Worm (Caenorhabditis elegans) whole organism, midembryonic: ENCODE measurements around the gene wrb-1.
A peak's percentile ranks its signal among the peaks of the same experiment; 100 is the strongest.

Experiments
- T22C8.4 ChIP-seq: fragments of 200-800 bp; sonication (Bioruptor generic); IDR thresholded peaks from 2 replicates; pipeline ENCODE4 v1.3.6; 2022; ENCODE audit warnings: missing genetic modification characterization, missing compliant biosample characterization
- cog-1 ChIP-seq: sonication (generic microtip); optimal IDR thresholded peaks from 2 replicates; lab custom pipeline; 2016; ENCODE audit warnings: missing genetic modification characterization, missing compliant biosample characterization
- flt-1 ChIP-seq: fragments of 200-800 bp; sonication (Bioruptor generic); IDR thresholded peaks from 2 replicates; pipeline ENCODE4 v1.3.6; 2022; ENCODE audit warnings: missing genetic modification characterization, missing compliant biosample characterization
- klf-2 ChIP-seq: fragments of 200-800 bp; sonication (Bioruptor generic); conservative IDR thresholded peaks from 2 replicates; pipeline ENCODE4 v1.3.6; 2022; ENCODE audit warnings: missing genetic modification reagents, missing genetic modification characterization, missing compliant biosample characterization
- med-1 ChIP-seq: sonication (generic microtip); optimal IDR thresholded peaks from 2 replicates; lab custom pipeline; 2017; ENCODE audit warnings: missing genetic modification characterization, mild to moderate bottlenecking, missing compliant biosample characterization, antibody characterized with exemption, missing genetic modification reagents; ENCODE audit not compliant: insufficient read depth
- ref-1 ChIP-seq: fragments of 200-800 bp; sonication (Bioruptor generic); conservative IDR thresholded peaks from 2 replicates; pipeline ENCODE4 v1.3.6; 2022; ENCODE audit warnings: missing genetic modification reagents, missing genetic modification characterization, missing compliant biosample characterization
- tab-1 ChIP-seq: fragments of 200-800 bp; sonication (Bioruptor generic); IDR thresholded peaks from 2 replicates; pipeline ENCODE4 v1.3.6; 2022; ENCODE audit warnings: missing genetic modification characterization, missing compliant biosample characterization
- ztf-23 ChIP-seq: fragments of 200-800 bp; sonication (Bioruptor generic); IDR thresholded peaks from 2 replicates; pipeline ENCODE4 v1.3.6; 2022; ENCODE audit warnings: missing genetic modification reagents, missing genetic modification characterization, missing compliant biosample characterization
- ztf-29 ChIP-seq: fragments of 200-800 bp; sonication (Bioruptor generic); IDR thresholded peaks from 2 replicates; pipeline ENCODE4 v1.3.6; 2022; ENCODE audit warnings: missing genetic modification reagents, missing genetic modification characterization, missing compliant biosample characterization

The wrb-1 gene

ce11 chrV:1230540-1230939 lies 34.7 kb downstream of the wrb-1 start:
- TF ChIP-seq tab-1: no peak
- peak; percentile 76; the same call in 1 of the 2 replicates for TF ChIP-seq ztf-29 (GFP tag; lab: Robert Waterston, UW)
- no peak for TF ChIP-seq ztf-23
- TF ChIP-seq flt-1 (GFP tag; lab: Robert Waterston, UW): no peak

ce11 chrV:1232574-1232973 lies 36.7 kb downstream of the wrb-1 start:
- TF ChIP-seq tab-1 (no peak), cog-1 (no peak), T22C8.4 (no peak), klf-2 (GFP tag; lab: Robert Waterston, UW) (no peak), ztf-29 (GFP tag; lab: Robert Waterston, UW) (no peak), med-1 (GFP tag; lab: Kevin White, UChicago) (no peak)

- TF ChIP-seq tab-1 (no peak), klf-2 (GFP tag; lab: Robert Waterston, UW) (no peak), med-1 (GFP tag; lab: Kevin White, UChicago) (no peak)
Measured at ce11 chrV:1235355-1235754, 39.5 kb downstream of the wrb-1 start, which contains the start of gene madd-2. TSS of gene madd-2 (minus strand) at chrV:1235455.

- no peak for TF ChIP-seq T22C8.4
- TF ChIP-seq ztf-29 (GFP tag; lab: Robert Waterston, UW): peak; percentile 83; the same call in 1 of the 2 replicates
- TF ChIP-seq med-1 (GFP tag; lab: Kevin White, UChicago): no peak
- no peak for TF ChIP-seq ref-1 (GFP tag; lab: Robert Waterston, UW)
- no peak for TF ChIP-seq tab-1
- TF ChIP-seq flt-1 (GFP tag; lab: Robert Waterston, UW): no peak
Measured at ce11 chrV:1236333-1237068, 40.6 kb downstream of the wrb-1 start.

ce11 chrV:1242432-1242831 lies 46.6 kb downstream of the wrb-1 start:
- TF ChIP-seq klf-2 (GFP tag; lab: Robert Waterston, UW) (0 out of 2 replicates have a peak, but pooled peaks have one; percentile 33), ztf-29 (GFP tag; lab: Robert Waterston, UW) (no peak)

- no peak for TF ChIP-seq ztf-29 (GFP tag; lab: Robert Waterston, UW)
- no peak for TF ChIP-seq ref-1 (GFP tag; lab: Robert Waterston, UW)
- TF ChIP-seq med-1 (GFP tag; lab: Kevin White, UChicago): no peak
- TF ChIP-seq tab-1: no peak
- no peak for TF ChIP-seq klf-2 (GFP tag; lab: Robert Waterston, UW)
- TF ChIP-seq ztf-23: no peak
- TF ChIP-seq flt-1 (GFP tag; lab: Robert Waterston, UW): no peak
- TF ChIP-seq cog-1: no peak
- TF ChIP-seq T22C8.4: no peak
Measured at ce11 chrV:1243011-1243410, 47.1 kb downstream of the wrb-1 start.

- TF ChIP-seq T22C8.4: no peak
- TF ChIP-seq med-1 (GFP tag; lab: Kevin White, UChicago): no peak
- TF ChIP-seq ztf-29 (GFP tag; lab: Robert Waterston, UW): no peak
- TF ChIP-seq ztf-23: no peak
- no peak for TF ChIP-seq cog-1
- no peak for TF ChIP-seq flt-1 (GFP tag; lab: Robert Waterston, UW)
- no peak for TF ChIP-seq tab-1
- TF ChIP-seq klf-2 (GFP tag; lab: Robert Waterston, UW): no peak
- no peak for TF ChIP-seq ref-1 (GFP tag; lab: Robert Waterston, UW)
Measured at ce11 chrV:1244021-1244708, 48.3 kb downstream of the wrb-1 start.
